Fruit fly (Drosophila melanogaster) whole organism, embryonic: Measurements from ENCODE around the gene CG5013.

Source experiments
- CG14050 ChIP-seq: fragments of 200-800 bp; sonication (Bioruptor generic); IDR thresholded peaks from 3 replicates; pipeline ENCODE4 v1.3.6; 2022; ENCODE audit warnings: missing biosample characterization, missing genetic modification characterization
- CG8281 ChIP-seq: fragments of 200-800 bp; sonication (Bioruptor generic); optimal IDR thresholded peaks from 2 replicates; lab custom pipeline; 2018; ENCODE audit warnings: missing biosample characterization, mild to moderate bottlenecking, missing genetic modification characterization, moderate library complexity
- Gug ChIP-seq: fragments of 200-800 bp; sonication (Bioruptor generic); IDR thresholded peaks from 4 replicates; pipeline ENCODE4 v1.3.6; 2022; ENCODE audit warnings: missing biosample characterization, missing genetic modification characterization
- inv ChIP-seq: fragments of 200-800 bp; sonication (Bioruptor generic); IDR thresholded peaks from 2 replicates; pipeline ENCODE4 v1.3.6; 2022; ENCODE audit warnings: missing biosample characterization, missing genetic modification characterization; ENCODE audit not compliant: partially characterized antibody
- repo ChIP-seq: fragments of 200-800 bp; sonication (Bioruptor generic); optimal IDR thresholded peaks from 2 replicates; lab custom pipeline; 2016; ENCODE audit warnings: missing biosample characterization, missing genetic modification characterization
- sqz ChIP-seq: fragments of 200-800 bp; sonication (Bioruptor generic); optimal IDR thresholded peaks from 3 replicates; lab custom pipeline; 2018; ENCODE audit warnings: missing biosample characterization, mild to moderate bottlenecking, missing genetic modification characterization

DNA sequence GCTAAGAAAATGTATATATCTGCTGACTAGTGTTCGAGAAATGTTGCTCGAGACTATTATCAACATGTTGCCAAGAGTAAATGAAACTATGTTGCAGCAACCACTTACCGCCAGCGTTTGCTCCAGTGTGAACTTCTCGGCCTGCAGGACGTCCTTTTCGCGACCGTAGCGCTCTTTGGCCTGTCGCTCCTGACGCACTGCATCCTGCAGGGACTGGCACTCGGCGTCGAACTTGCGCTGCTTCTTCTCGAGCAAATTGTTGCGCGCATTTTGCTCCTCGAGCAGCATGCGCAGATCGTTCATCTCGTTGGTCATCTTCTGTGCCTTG is 23.1 kb downstream of the CG5013 start:
- TF ChIP-seq repo (GFP tag; lab: Kevin White, UChicago) (no peak), sqz (GFP tag; lab: Kevin White, UChicago) (no peak), Gug (no peak), CG14050 (GFP tag; lab: Robert Waterston, UW) (no peak), inv (no peak), CG8281 (tag; lab: Kevin White, UChicago) (no peak)
